Fruit fly (Drosophila melanogaster) whole organism, embryonic: ENCODE measurements around the gene CG43055.

Source experiments
- ATbp ChIP-seq: fragments of 200-800 bp; sonication (Bioruptor generic); optimal IDR thresholded peaks from 2 replicates; lab custom pipeline; 2017; ENCODE audit warnings: missing biosample characterization, mild to moderate bottlenecking, missing genetic modification characterization, missing genetic modification reagents
- Asciz ChIP-seq: fragments of 200-800 bp; sonication (Bioruptor generic); optimal IDR thresholded peaks from 2 replicates; lab custom pipeline; 2017; ENCODE audit warnings: missing biosample characterization, mild to moderate bottlenecking, missing genetic modification characterization, missing genetic modification reagents
- Atf-2 ChIP-seq: fragments of 200-800 bp; sonication (Bioruptor generic); optimal IDR thresholded peaks from 2 replicates; lab custom pipeline; 2016; ENCODE audit warnings: missing biosample characterization, missing genetic modification characterization
- BEAF-32 ChIP-seq: fragments of 200-800 bp; sonication (Bioruptor generic); optimal IDR thresholded peaks from 3 replicates; lab custom pipeline; 2017; ENCODE audit warnings: missing biosample characterization, missing genetic modification characterization, mild to moderate bottlenecking, moderate library complexity, missing genetic modification reagents
- CG12104 ChIP-seq: fragments of 200-800 bp; sonication (Bioruptor generic); optimal IDR thresholded peaks from 3 replicates; lab custom pipeline; 2016; ENCODE audit warnings: missing biosample characterization, missing genetic modification characterization
- CG15479 ChIP-seq: fragments of 200-800 bp; sonication (Bioruptor generic); optimal IDR thresholded peaks from 3 replicates; lab custom pipeline; 2019; ENCODE audit warnings: missing biosample characterization, mild to moderate bottlenecking, missing genetic modification characterization, moderate library complexity
- CG16813 ChIP-seq: fragments of 200-800 bp; sonication (Bioruptor generic); IDR thresholded peaks from 3 replicates; pipeline ENCODE4 v1.3.6; 2022; ENCODE audit warnings: missing biosample characterization, missing genetic modification characterization; ENCODE audit not compliant: partially characterized antibody
- CG17186 ChIP-seq: fragments of 200-800 bp; sonication (Bioruptor generic); optimal IDR thresholded peaks from 3 replicates; lab custom pipeline; 2017; ENCODE audit warnings: missing biosample characterization, missing genetic modification reagents, missing genetic modification characterization
- CG31224 ChIP-seq: fragments of 200-800 bp; sonication (Bioruptor generic); IDR thresholded peaks from 2 replicates; pipeline ENCODE4 v1.3.6; 2022; ENCODE audit warnings: missing biosample characterization, missing genetic modification characterization
- CG34422 ChIP-seq: fragments of 200-800 bp; sonication (Bioruptor generic); IDR thresholded peaks from 3 replicates; pipeline ENCODE4 v1.3.6; 2022; ENCODE audit warnings: missing biosample characterization, missing genetic modification characterization
- CG4730 ChIP-seq: fragments of 200-800 bp; sonication (Bioruptor generic); IDR thresholded peaks from 2 replicates; pipeline ENCODE4 v1.3.6; 2022; ENCODE audit warnings: missing biosample characterization, missing genetic modification characterization
- CG8359 ChIP-seq: fragments of 200-800 bp; sonication (Bioruptor generic); optimal IDR thresholded peaks from 2 replicates; lab custom pipeline; 2017; ENCODE audit warnings: missing biosample characterization, mild to moderate bottlenecking, missing genetic modification characterization, borderline replicate concordance
- CG9727 ChIP-seq: fragments of 200-800 bp; sonication (Bioruptor generic); optimal IDR thresholded peaks from 3 replicates; lab custom pipeline; 2017; ENCODE audit warnings: missing biosample characterization, mild to moderate bottlenecking, missing genetic modification characterization
- CG9797 ChIP-seq: fragments of 200-800 bp; sonication (Bioruptor generic); optimal IDR thresholded peaks from 3 replicates; lab custom pipeline; 2018; ENCODE audit warnings: missing biosample characterization, mild to moderate bottlenecking, missing genetic modification characterization
- Doc2 ChIP-seq: fragments of 200-800 bp; sonication (Bioruptor generic); IDR thresholded peaks from 2 replicates; pipeline ENCODE4 v1.3.6; 2022; ENCODE audit warnings: missing biosample characterization, missing genetic modification characterization
- E2f1 ChIP-seq: fragments of 200-800 bp; sonication (Bioruptor generic); IDR thresholded peaks from 2 replicates; pipeline ENCODE4 v1.3.6; 2022; ENCODE audit warnings: missing biosample characterization, missing genetic modification characterization
- E2f2 ChIP-seq: fragments of 200-800 bp; sonication (Bioruptor generic); IDR thresholded peaks from 2 replicates; pipeline ENCODE4 v1.3.6; 2022; ENCODE audit warnings: missing biosample characterization, missing genetic modification characterization
- HLHmδ ChIP-seq: fragments of 200-800 bp; sonication (Bioruptor generic); optimal IDR thresholded peaks from 2 replicates; lab custom pipeline; 2018; ENCODE audit warnings: missing biosample characterization, mild to moderate bottlenecking, missing genetic modification characterization, moderate library complexity
- Hmx ChIP-seq: fragments of 200-800 bp; sonication (Bioruptor generic); optimal IDR thresholded peaks from 2 replicates; lab custom pipeline; 2016; ENCODE audit warnings: missing biosample characterization, missing genetic modification characterization
- MESR4 ChIP-seq: fragments of 200-800 bp; sonication (Bioruptor generic); optimal IDR thresholded peaks from 2 replicates; lab custom pipeline; 2018; ENCODE audit warnings: missing biosample characterization, mild to moderate bottlenecking, missing genetic modification characterization, moderate library complexity
- MTF-1 ChIP-seq: fragments of 200-800 bp; sonication (Bioruptor generic); optimal IDR thresholded peaks from 2 replicates; lab custom pipeline; 2018; ENCODE audit warnings: missing biosample characterization, mild to moderate bottlenecking, missing genetic modification characterization, borderline replicate concordance
- PHDP ChIP-seq: fragments of 200-800 bp; sonication (Bioruptor generic); optimal IDR thresholded peaks from 3 replicates; lab custom pipeline; 2018; ENCODE audit warnings: missing biosample characterization, mild to moderate bottlenecking, missing genetic modification characterization, moderate library complexity
- Pdp1 ChIP-seq, 2 experiments: fragments of 200-800 bp; sonication (Bioruptor generic); optimal IDR thresholded peaks; 3 replicates each; lab custom pipeline; 2016; ENCODE audit warnings: missing biosample characterization in 2 of 2, missing genetic modification characterization in 2 of 2, mild to moderate bottlenecking in 1 of 2, moderate library complexity in 1 of 2
- Sry-δ ChIP-seq: fragments of 200-800 bp; sonication (Bioruptor generic); optimal IDR thresholded peaks from 2 replicates; lab custom pipeline; 2016; ENCODE audit warnings: missing biosample characterization, missing genetic modification characterization
- Trl ChIP-seq, 3 experiments: fragments of >200 bp in 2 of 3; fragments of 200-800 bp in 1 of 3; sonication (Bioruptor generic) in 1 of 3; optimal IDR thresholded peaks; 2 replicates in 1 of 3; 3 replicates in 2 of 3; lab custom pipeline; 2016 to 2017; ENCODE audit warnings: missing biosample characterization in 1 of 3, missing genetic modification characterization in 1 of 3
- Vsx1 ChIP-seq: fragments of 200-800 bp; sonication (Bioruptor generic); optimal IDR thresholded peaks from 2 replicates; lab custom pipeline; 2017; ENCODE audit warnings: missing biosample characterization, mild to moderate bottlenecking, missing genetic modification characterization, missing genetic modification reagents
- YL-1 ChIP-seq: fragments of 200-800 bp; sonication (Bioruptor generic); optimal IDR thresholded peaks from 3 replicates; lab custom pipeline; 2017; ENCODE audit warnings: missing biosample characterization, mild to moderate bottlenecking, missing genetic modification characterization
- amos ChIP-seq: fragments of 200-800 bp; sonication (Bioruptor generic); IDR thresholded peaks from 2 replicates; pipeline ENCODE4 v1.3.6; 2022; ENCODE audit warnings: missing biosample characterization, missing genetic modification characterization; ENCODE audit not compliant: partially characterized antibody
- az2 ChIP-seq: fragments of 200-800 bp; sonication (Bioruptor generic); optimal IDR thresholded peaks from 3 replicates; lab custom pipeline; 2016; ENCODE audit warnings: missing biosample characterization, missing genetic modification characterization
- bbx ChIP-seq: fragments of 200-800 bp; sonication (Bioruptor generic); IDR thresholded peaks from 2 replicates; pipeline ENCODE4 v1.3.6; 2022; ENCODE audit warnings: missing biosample characterization, missing genetic modification characterization; ENCODE audit not compliant: partially characterized antibody
- corto ChIP-seq: fragments of 200-800 bp; sonication (Bioruptor generic); optimal IDR thresholded peaks from 2 replicates; lab custom pipeline; 2016; ENCODE audit warnings: missing biosample characterization, mild to moderate bottlenecking, missing genetic modification characterization, moderate library complexity
- croc ChIP-seq: fragments of 200-800 bp; sonication (Bioruptor generic); conservative IDR thresholded peaks from 3 replicates; pipeline ENCODE4 v1.3.6; 2022; ENCODE audit warnings: missing biosample characterization, missing genetic modification characterization
- dan ChIP-seq: fragments of 200-800 bp; sonication (Bioruptor generic); IDR thresholded peaks from 2 replicates; pipeline ENCODE4 v1.3.6; 2022; ENCODE audit warnings: missing biosample characterization, missing genetic modification characterization
- danr ChIP-seq: fragments of 200-800 bp; sonication (Bioruptor generic); IDR thresholded peaks from 2 replicates; pipeline ENCODE4 v1.3.6; 2022; ENCODE audit warnings: missing biosample characterization, missing genetic modification characterization
- disco-r ChIP-seq: fragments of 200-800 bp; sonication (Bioruptor generic); optimal IDR thresholded peaks from 2 replicates; lab custom pipeline; 2016; ENCODE audit warnings: missing biosample characterization, missing genetic modification characterization
- dmrt99B ChIP-seq: fragments of 200-800 bp; sonication (Bioruptor generic); optimal IDR thresholded peaks from 2 replicates; lab custom pipeline; 2018; ENCODE audit warnings: missing biosample characterization, mild to moderate bottlenecking, missing genetic modification characterization, moderate library complexity
- gcm ChIP-seq: fragments of 200-800 bp; sonication (Bioruptor generic); optimal IDR thresholded peaks from 2 replicates; lab custom pipeline; 2019; ENCODE audit warnings: missing biosample characterization, mild to moderate bottlenecking, missing genetic modification characterization, moderate library complexity
- gt ChIP-seq: fragments of 200-800 bp; sonication (Bioruptor generic); IDR thresholded peaks from 2 replicates; pipeline ENCODE4 v1.3.6; 2022; ENCODE audit warnings: missing biosample characterization, missing genetic modification characterization
- hb ChIP-seq: fragments of 200-800 bp; sonication (Bioruptor generic); IDR thresholded peaks from 3 replicates; pipeline ENCODE4 v1.3.6; 2022; ENCODE audit warnings: missing biosample characterization, missing genetic modification characterization; ENCODE audit not compliant: partially characterized antibody
- inv ChIP-seq: fragments of 200-800 bp; sonication (Bioruptor generic); IDR thresholded peaks from 2 replicates; pipeline ENCODE4 v1.3.6; 2022; ENCODE audit warnings: missing biosample characterization, missing genetic modification characterization; ENCODE audit not compliant: partially characterized antibody
- klu ChIP-seq: fragments of 200-800 bp; sonication (Bioruptor generic); IDR thresholded peaks from 2 replicates; pipeline ENCODE4 v1.3.6; 2022; ENCODE audit warnings: missing biosample characterization, missing genetic modification characterization
- pan ChIP-seq, 4 experiments: fragments of >200 bp in 3 of 4; fragments of 200-800 bp in 1 of 4; sonication (Bioruptor generic) in 1 of 4; optimal IDR thresholded peaks in 3 of 4; IDR thresholded peaks in 1 of 4; 2 replicates each; pipeline versions ENCODE4 v1.3.6 to Lab custom; 2017 to 2022; ENCODE audit warnings: missing biosample characterization in 2 of 4, missing genetic modification characterization in 2 of 4, mixed read lengths in 1 of 4
- pros ChIP-seq: fragments of 200-800 bp; sonication (Bioruptor generic); optimal IDR thresholded peaks from 3 replicates; lab custom pipeline; 2019; ENCODE audit warnings: missing biosample characterization, mild to moderate bottlenecking, missing genetic modification characterization, moderate library complexity
- slbo ChIP-seq: fragments of 200-800 bp; sonication (Bioruptor generic); IDR thresholded peaks from 2 replicates; pipeline ENCODE4 v1.3.6; 2022; ENCODE audit warnings: missing biosample characterization, missing genetic modification characterization
- tgo ChIP-seq: fragments of 200-800 bp; sonication (Bioruptor generic); IDR thresholded peaks from 3 replicates; pipeline ENCODE4 v1.3.6; 2022; ENCODE audit warnings: missing biosample characterization, missing genetic modification characterization
- trh ChIP-seq: fragments of 200-800 bp; sonication (Bioruptor generic); optimal IDR thresholded peaks from 2 replicates; lab custom pipeline; 2016; ENCODE audit warnings: missing biosample characterization, missing genetic modification characterization
- vvl ChIP-seq: fragments of 200-800 bp; sonication (Bioruptor generic); IDR thresholded peaks from 2 replicates; pipeline ENCODE4 v1.3.6; 2022; ENCODE audit warnings: missing biosample characterization, missing genetic modification characterization

Gene CG43055

dm6 chr2L:4385387-4386279, 25.3 kb upstream of the CG43055 start, which contains the start of gene Vps53 (continued):
- TF ChIP-seq Atf-2 (no peak), klu (GFP tag; lab: Robert Waterston, UW) (no peak), Pdp1 (GFP tag; optimal IDR thresholded peaks at IDR 0.05; lab: Kevin White, UChicago) (peak in 1 of 2 experiments; percentile 82), Doc2 (GFP tag; lab: Robert Waterston, UW) (no peak), gt (no peak), CG15479 (GFP tag; lab: Kevin White, UChicago) (no peak), hb (GFP tag; lab: Robert Waterston, UW) (no peak), BEAF-32 (GFP tag; lab: Kevin White, UChicago) (peak; percentile 54), croc (no peak), CG9797 (GFP tag; lab: Kevin White, UChicago) (no peak), vvl (no peak), dmrt99B (tag; lab: Kevin White, UChicago) (no peak), pros (GFP tag; lab: Kevin White, UChicago) (no peak), pan (optimal IDR thresholded peaks at IDR 0.05; lab: Kevin White, UChicago) (no peak), pan (GFP tag; optimal IDR thresholded peaks at IDR 0.05 in 1 of 2, IDR thresholded peaks at IDR 0.05 in 1 of 2) (no peak), MESR4 (GFP tag; lab: Kevin White, UChicago) (peak; percentile 59), CG16813 (GFP tag; lab: Robert Waterston, UW) (peak; percentile 32; the same call in 1 of the 3 replicates), az2 (GFP tag; lab: Kevin White, UChicago) (no peak), Sry-δ (no peak), tgo (no peak), Trl (optimal IDR thresholded peaks at IDR 0.05; lab: Kevin White, UChicago) (no peak), Trl (GFP tag; optimal IDR thresholded peaks at IDR 0.05; lab: Kevin White, UChicago) (no peak), PHDP (tag; lab: Kevin White, UChicago) (no peak), trh (no peak), CG34422 (no peak), CG12104 (GFP tag; lab: Kevin White, UChicago) (no peak), disco-r (no peak), CG17186 (GFP tag; lab: Kevin White, UChicago) (peak; percentile 100), MTF-1 (GFP tag; lab: Kevin White, UChicago) (no peak), CG4730 (GFP tag; lab: Robert Waterston, UW) (no peak), E2f1 (GFP tag; lab: Robert Waterston, UW) (no peak), YL-1 (GFP tag; lab: Kevin White, UChicago) (peak; percentile 15), CG8359 (GFP tag; lab: Kevin White, UChicago) (no peak), amos (GFP tag; lab: Robert Waterston, UW) (peak; percentile 30; the same call in 1 of the 2 replicates), bbx (GFP tag; lab: Robert Waterston, UW) (peak; percentile 47), slbo (GFP tag; lab: Robert Waterston, UW) (no peak), Vsx1 (GFP tag; lab: Kevin White, UChicago) (no peak), Hmx (no peak), Asciz (GFP tag; lab: Kevin White, UChicago) (no peak), inv (GFP tag; lab: Robert Waterston, UW) (no peak), E2f2 (GFP tag; lab: Robert Waterston, UW) (peak; percentile 87), CG9727 (GFP tag; lab: Kevin White, UChicago) (no peak), CG31224 (no peak), ATbp (no peak), gcm (GFP tag; lab: Kevin White, UChicago) (no peak), dan (GFP tag; lab: Robert Waterston, UW) (no peak), danr (GFP tag; lab: Robert Waterston, UW) (no peak), corto (GFP tag; lab: Kevin White, UChicago) (no peak), HLHmδ (no peak)
